Fruit fly (Drosophila melanogaster) whole organism, prepupa: ENCODE data around the gene eIF4EHP.
A peak's percentile ranks its signal among the peaks of the same experiment; 100 is the strongest.

Experiments used
- CG10669 ChIP-seq: fragments of 200-800 bp; sonication (Bioruptor generic); optimal IDR thresholded peaks from 3 replicates; lab custom pipeline; 2018; ENCODE audit warnings: missing biosample characterization, mild to moderate bottlenecking, missing genetic modification characterization, moderate library complexity
- CG11762 ChIP-seq: fragments of 200-800 bp; sonication (Bioruptor generic); optimal IDR thresholded peaks from 3 replicates; lab custom pipeline; 2016; ENCODE audit warnings: missing biosample characterization, missing genetic modification characterization; ENCODE audit not compliant: insufficient read depth
- CG34406 ChIP-seq: fragments of 200-800 bp; sonication (Bioruptor generic); optimal IDR thresholded peaks from 3 replicates; lab custom pipeline; 2016; ENCODE audit warnings: missing biosample characterization, missing genetic modification characterization
- CG6808 ChIP-seq: fragments of 200-800 bp; sonication (Bioruptor generic); optimal IDR thresholded peaks from 3 replicates; lab custom pipeline; 2017; ENCODE audit warnings: missing biosample characterization, missing genetic modification characterization, mild to moderate bottlenecking, moderate library complexity, missing genetic modification reagents
- CG6854 ChIP-seq: fragments of 200-800 bp; sonication (Bioruptor generic); optimal IDR thresholded peaks from 2 replicates; lab custom pipeline; 2017; ENCODE audit warnings: missing biosample characterization, mild to moderate bottlenecking, missing genetic modification characterization
- CG8319 ChIP-seq: fragments of 200-800 bp; sonication (Bioruptor generic); optimal IDR thresholded peaks from 3 replicates; lab custom pipeline; 2016; ENCODE audit warnings: missing biosample characterization, missing genetic modification characterization
- Eip75B ChIP-seq: fragments of 200-800 bp; sonication (Bioruptor generic); optimal IDR thresholded peaks from 3 replicates; lab custom pipeline; 2016; ENCODE audit warnings: missing biosample characterization, missing genetic modification characterization
- Ets21C ChIP-seq: fragments of 200-800 bp; sonication (Bioruptor generic); optimal IDR thresholded peaks from 3 replicates; lab custom pipeline; 2016; ENCODE audit warnings: missing biosample characterization, missing genetic modification characterization
- Gug ChIP-seq: fragments of 200-800 bp; sonication (Bioruptor generic); IDR thresholded peaks from 2 replicates; pipeline ENCODE4 v1.3.6; 2022; ENCODE audit warnings: missing biosample characterization, missing genetic modification characterization
- esn ChIP-seq: fragments of 200-800 bp; sonication (Bioruptor generic); optimal IDR thresholded peaks from 2 replicates; lab custom pipeline; 2016; ENCODE audit warnings: missing biosample characterization, mild to moderate bottlenecking, missing genetic modification characterization, moderate library complexity
- fd85E ChIP-seq: fragments of 200-800 bp; sonication (Bioruptor generic); optimal IDR thresholded peaks from 3 replicates; lab custom pipeline; 2016; ENCODE audit warnings: missing biosample characterization, missing genetic modification characterization
- salr ChIP-seq, 2 experiments: fragments of 200-800 bp; sonication (Bioruptor generic); optimal IDR thresholded peaks; 3 replicates each; lab custom pipeline; 2016 to 2018; ENCODE audit warnings: missing biosample characterization in 2 of 2, missing genetic modification characterization in 2 of 2, mild to moderate bottlenecking in 1 of 2
- spab ChIP-seq: fragments of 200-800 bp; sonication (Bioruptor generic); optimal IDR thresholded peaks from 2 replicates; lab custom pipeline; 2017; ENCODE audit warnings: missing biosample characterization, mild to moderate bottlenecking, missing genetic modification characterization, missing genetic modification reagents
- svp ChIP-seq: fragments of 200-800 bp; sonication (Bioruptor generic); peaks from one replicate; lab custom pipeline; 2016; ENCODE audit warnings: missing biosample characterization, missing genetic modification characterization

Gene eIF4EHP

DNA sequence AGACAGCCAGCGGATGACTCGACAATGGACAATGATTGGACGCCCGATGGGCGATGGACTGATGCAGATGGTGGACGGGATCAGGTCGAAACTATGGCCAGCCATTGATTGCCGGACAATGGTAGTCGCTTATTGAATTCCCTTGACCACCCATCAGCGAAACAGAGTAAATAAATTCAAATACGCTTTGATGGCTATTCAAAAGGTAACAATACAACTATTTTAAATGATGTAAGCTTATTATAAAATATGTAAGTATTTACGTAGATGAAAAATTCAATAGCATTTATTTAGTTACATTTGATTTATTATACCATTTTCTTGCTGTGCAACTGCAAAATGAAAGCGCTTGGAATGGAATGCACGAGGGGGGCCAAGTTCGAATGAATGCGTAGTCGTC is 94.2 kb downstream of the eIF4EHP start (continued):
- TF ChIP-seq CG6808 (no peak), salr (GFP tag; optimal IDR thresholded peaks at IDR 0.05; lab: Kevin White, UChicago) (no peak), esn (GFP tag; lab: Kevin White, UChicago) (peak; percentile 10), fd85E (GFP tag; lab: Kevin White, UChicago) (no peak), svp (GFP tag; lab: Kevin White, UChicago) (peak; percentile 51), CG11762 (GFP tag; lab: Kevin White, UChicago) (no peak), CG8319 (GFP tag; lab: Kevin White, UChicago) (no peak), CG10669 (no peak), Ets21C (GFP tag; lab: Kevin White, UChicago) (no peak), spab (no peak), Gug (GFP tag; lab: Robert Waterston, UW) (no peak), CG34406 (peak; percentile 13), Eip75B (peak; percentile 10), CG6854 (GFP tag; lab: Kevin White, UChicago) (no peak)
